Fruit fly (Drosophila melanogaster): ENCODE results near the gene CG13362.

CG13362 gene

dm6 chrX:796397-796989 lies 45.4 kb upstream of the CG13362 start (continued):
- TF ChIP-seq CG6791 (GFP tag; IDR thresholded peaks at IDR 0.05; ENCODE audit: partially characterized antibody) (peak; percentile 98), seq (GFP tag; IDR thresholded peaks at IDR 0.05) (no peak), cato (GFP tag; optimal IDR thresholded peaks at IDR 0.05; ENCODE audit: borderline replicate concordance) (no peak), CG15011 (GFP tag; optimal IDR thresholded peaks at IDR 0.05) (no peak), otp (GFP tag; IDR thresholded peaks at IDR 0.05) (0 out of 3 replicates have a peak, but pooled peaks have one; percentile 39), CG7372 (GFP tag; IDR thresholded peaks at IDR 0.05) (no peak), Awh (GFP tag; IDR thresholded peaks at IDR 0.05) (no peak), schlank (tag; optimal IDR thresholded peaks at IDR 0.05) (no peak), CG1832 (GFP tag; optimal IDR thresholded peaks at IDR 0.05) (no peak), Blimp-1 (GFP tag; optimal IDR thresholded peaks at IDR 0.05) (no peak), CG16779 (GFP tag; IDR thresholded peaks at IDR 0.05) (no peak), Neu2 (GFP tag; optimal IDR thresholded peaks at IDR 0.05; ENCODE audit: borderline replicate concordance) (no peak), Dek (tag; optimal IDR thresholded peaks at IDR 0.05) (no peak), h (optimal IDR thresholded peaks at IDR 0.05) (no peak), CG4707 (GFP tag; optimal IDR thresholded peaks at IDR 0.05) (no peak), peb (GFP tag; IDR thresholded peaks at IDR 0.05) (no peak), ATbp (GFP tag; optimal IDR thresholded peaks at IDR 0.05) (no peak), Ets65A (GFP tag) (peak; percentile 50), crc (GFP tag; optimal IDR thresholded peaks at IDR 0.05) (no peak), gro (GFP tag; optimal IDR thresholded peaks at IDR 0.05) (no peak), Mrtf (GFP tag; IDR thresholded peaks at IDR 0.05) (no peak), hb (GFP tag; IDR thresholded peaks at IDR 0.05; ENCODE audit: partially characterized antibody) (peak; percentile 88), CG32767 (GFP tag; IDR thresholded peaks at IDR 0.05) (no peak), CG4424 (GFP tag; optimal IDR thresholded peaks at IDR 0.05) (peak; percentile 3), exex (tag; optimal IDR thresholded peaks at IDR 0.05) (peak; percentile 12), fd102C (GFP tag; optimal IDR thresholded peaks at IDR 0.05) (no peak), Oaz (GFP tag; IDR thresholded peaks at IDR 0.05) (no peak), PHDP (tag; optimal IDR thresholded peaks at IDR 0.05) (no peak), CG18476 (GFP tag; optimal IDR thresholded peaks at IDR 0.05) (no peak), CG6175 (GFP tag; IDR thresholded peaks at IDR 0.05) (no peak), CG31388 (GFP tag; optimal IDR thresholded peaks at IDR 0.05) (no peak), cad (GFP tag; optimal IDR thresholded peaks at IDR 0.05) (no peak), CG11723 (GFP tag; optimal IDR thresholded peaks at IDR 0.05) (no peak), shn (GFP tag; optimal IDR thresholded peaks at IDR 0.05) (no peak), CG31441 (GFP tag; IDR thresholded peaks at IDR 0.05) (no peak), bbx (GFP tag; IDR thresholded peaks at IDR 0.05; ENCODE audit: partially characterized antibody) (peak; percentile 98), Pdp1 (GFP tag; optimal IDR thresholded peaks at IDR 0.05) (peak in 1 of 2 experiments; percentile 90), CG11247 (GFP tag; IDR thresholded peaks at IDR 0.05) (no peak), kah (GFP tag; optimal IDR thresholded peaks at IDR 0.05) (peak; percentile 33), crol (GFP tag; IDR thresholded peaks at IDR 0.05) (no peak), knrl (GFP tag; IDR thresholded peaks at IDR 0.05; ENCODE audit: partially characterized antibody) (peak; percentile 88), abd-A (tag; optimal IDR thresholded peaks at IDR 0.05) (no peak), CG7357 (GFP tag; IDR thresholded peaks at IDR 0.05) (no peak), Ada2b (GFP tag; IDR thresholded peaks at IDR 0.05) (no peak), Drgx (GFP tag; IDR thresholded peaks at IDR 0.05) (peak; percentile 37), NC2α (GFP tag; optimal IDR thresholded peaks at IDR 0.05) (no peak), ato (GFP tag; IDR thresholded peaks at IDR 0.05; ENCODE audit: partially characterized antibody) (peak; percentile 94), CG10209 (GFP tag; optimal IDR thresholded peaks at IDR 0.05) (no peak), Sry-β (GFP tag; optimal IDR thresholded peaks at IDR 0.05) (peak; percentile 96), HHEX (GFP tag; optimal IDR thresholded peaks at IDR 0.05) (no peak), Scr (GFP tag; IDR thresholded peaks at IDR 0.05; ENCODE audit: partially characterized antibody) (peak; percentile 96)
